Worm (Caenorhabditis elegans): ENCODE data around the gene nit-1.

nit-1 gene

ce11 chrIII:3901542-3901941, 20.5 kb upstream of the nit-1 start, which contains the start of gene tir-1:
tir-1 (minus strand) TSS chrIII:3901642.
- TF ChIP-seq nhr-6 (tag; optimal IDR thresholded peaks at IDR 0.05) (no peak), dmd-9 (GFP tag; IDR thresholded peaks at IDR 0.05) (no peak), daf-19 (GFP tag; conservative IDR thresholded peaks at IDR 0.05) (no peak), nhr-28 (tag; optimal IDR thresholded peaks at IDR 0.05) (no peak), Y48G9A.11 (GFP tag; IDR thresholded peaks at IDR 0.05) (no peak)

- no peak for TF ChIP-seq fkh-10 (GFP tag; optimal IDR thresholded peaks at IDR 0.05)
- TF ChIP-seq nhr-6 (tag; optimal IDR thresholded peaks at IDR 0.05), result no peak
- TF ChIP-seq mep-1 (tag; optimal IDR thresholded peaks at IDR 0.05), result peak; percentile 57
- no peak for TF ChIP-seq zfp-2 (tag; optimal IDR thresholded peaks at IDR 0.05)
- no peak for TF ChIP-seq ztf-7 (tag; optimal IDR thresholded peaks at IDR 0.05)
- no peak for TF ChIP-seq D1046.2 (GFP tag; IDR thresholded peaks at IDR 0.05)
- TF ChIP-seq lin-29 (GFP tag; IDR thresholded peaks at IDR 0.05), result no peak
- TF ChIP-seq F10B5.3 (tag; optimal IDR thresholded peaks at IDR 0.05), result no peak
- TF ChIP-seq lin-1 (GFP tag; IDR thresholded peaks at IDR 0.05), result no peak
- no peak for TF ChIP-seq spr-1 (tag; optimal IDR thresholded peaks at IDR 0.05)
- TF ChIP-seq ceh-82 (tag; optimal IDR thresholded peaks at IDR 0.05), result no peak
- TF ChIP-seq pha-4 (GFP tag; IDR thresholded peaks at IDR 0.05), result no peak
- no peak for TF ChIP-seq pha-4 (tag; optimal IDR thresholded peaks at IDR 0.05)
- no peak for TF ChIP-seq zip-2 (tag; optimal IDR thresholded peaks at IDR 0.05)
- TF ChIP-seq F44E2.7 (GFP tag; IDR thresholded peaks at IDR 0.05), result no peak
- TF ChIP-seq fos-1 (tag; optimal IDR thresholded peaks at IDR 0.05), result no peak
- no peak for TF ChIP-seq daf-8 (GFP tag; IDR thresholded peaks at IDR 0.05)
- TF ChIP-seq unc-39 (tag; optimal IDR thresholded peaks at IDR 0.05), result no peak
- no peak for TF ChIP-seq nhr-237 (tag; optimal IDR thresholded peaks at IDR 0.05)
- no peak for TF ChIP-seq nhr-76 (tag; optimal IDR thresholded peaks at IDR 0.05)
- no peak for TF ChIP-seq dve-1 (tag; optimal IDR thresholded peaks at IDR 0.05; ENCODE audit: insufficient read depth)
- no peak for TF ChIP-seq Y5F2A.4 (GFP tag; optimal IDR thresholded peaks at IDR 0.05)
- no peak for TF ChIP-seq php-3 (GFP tag; IDR thresholded peaks at IDR 0.05)
- no peak for TF ChIP-seq ZK337.2 (GFP tag; IDR thresholded peaks at IDR 0.05)
- TF ChIP-seq mes-2 (tag; optimal IDR thresholded peaks at IDR 0.05; ENCODE audit: poor library complexity, severe bottlenecking), result no peak
- TF ChIP-seq duxl-1 (tag; optimal IDR thresholded peaks at IDR 0.05; ENCODE audit: poor library complexity), result no peak
- no peak for TF ChIP-seq Y105C5A.15 (GFP tag; IDR thresholded peaks at IDR 0.05)
- TF ChIP-seq ama-1 (optimal IDR thresholded peaks at IDR 0.05), result peak; percentile 76
- TF ChIP-seq daf-19 (GFP tag; conservative IDR thresholded peaks at IDR 0.05), result no peak
- no peak for TF ChIP-seq dmd-6 (GFP tag; IDR thresholded peaks at IDR 0.05)
- no peak for TF ChIP-seq ceh-62 (tag; optimal IDR thresholded peaks at IDR 0.05)
- no peak for TF ChIP-seq aly-2 (tag; optimal IDR thresholded peaks at IDR 0.05)
- no peak for TF ChIP-seq spr-3 (GFP tag; optimal IDR thresholded peaks at IDR 0.05)
- TF ChIP-seq ces-1 (GFP tag; optimal IDR thresholded peaks at IDR 0.05), result no peak
- no peak for TF ChIP-seq mxl-2 (GFP tag; conservative IDR thresholded peaks at IDR 0.05)
- TF ChIP-seq aha-1 (tag), result no peak
- no peak for TF ChIP-seq rbr-2 (tag; optimal IDR thresholded peaks at IDR 0.05)
- peak in 1 of 2 experiments; percentile 98 for TF ChIP-seq unc-62 (GFP tag; optimal IDR thresholded peaks at IDR 0.05 in 1 of 2)
- TF ChIP-seq unc-62 (tag; optimal IDR thresholded peaks at IDR 0.05), result no peak
- TF ChIP-seq madf-9 (GFP tag; conservative IDR thresholded peaks at IDR 0.05), result no peak
- no peak for TF ChIP-seq dpl-1 (GFP tag; optimal IDR thresholded peaks at IDR 0.05)
- peak in 1 of 2 experiments; percentile 67 for TF ChIP-seq daf-16 (GFP tag; optimal IDR thresholded peaks at IDR 0.05)
- peak; percentile 6 for TF ChIP-seq daf-16 (tag; optimal IDR thresholded peaks at IDR 0.05)
- no peak for TF ChIP-seq lir-3 (tag; optimal IDR thresholded peaks at IDR 0.05)
- TF ChIP-seq F26F4.8 (GFP tag; conservative IDR thresholded peaks at IDR 0.05), result no peak
- peak; percentile 21 for TF ChIP-seq T20F7.1 (GFP tag; optimal IDR thresholded peaks at IDR 0.05)
- no peak for TF ChIP-seq mxl-3 (GFP tag; optimal IDR thresholded peaks at IDR 0.05)
These were observed 19.2 kb upstream of the nit-1 start for ce11 chrIII:3902588-3903325.
